Fruit fly (Drosophila melanogaster): ENCODE results near the gene CG13725.

The CG13725 gene

DNA sequence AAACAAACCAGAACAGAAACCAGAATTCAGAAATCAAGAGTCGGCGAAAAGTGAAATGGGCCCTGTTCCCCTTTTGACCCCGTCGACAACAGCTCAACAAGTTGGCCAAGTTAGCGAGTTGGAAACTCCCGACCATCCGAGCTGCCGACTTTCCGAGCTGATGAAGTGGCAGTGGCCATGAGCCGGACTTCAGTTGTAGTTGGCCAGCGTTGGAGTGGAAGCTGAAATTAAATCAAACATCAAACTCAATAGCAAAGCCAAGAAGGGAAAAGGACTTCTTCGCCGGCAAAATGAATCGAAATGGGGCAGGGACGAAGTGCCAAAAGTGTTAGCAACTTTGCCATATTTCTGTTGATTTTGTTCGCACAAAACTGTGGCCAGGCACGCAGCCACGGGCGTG lies 2.8 kb downstream of the CG13725 start, which contains the start of gene CG13724:
TSS of gene CG13724 (plus strand) at position 301 of the 400 bp plus-strand sequence.
- TF ChIP-seq CG17801 (GFP tag; optimal IDR thresholded peaks at IDR 0.05; ENCODE audit: partially characterized antibody) = no peak

DNA sequence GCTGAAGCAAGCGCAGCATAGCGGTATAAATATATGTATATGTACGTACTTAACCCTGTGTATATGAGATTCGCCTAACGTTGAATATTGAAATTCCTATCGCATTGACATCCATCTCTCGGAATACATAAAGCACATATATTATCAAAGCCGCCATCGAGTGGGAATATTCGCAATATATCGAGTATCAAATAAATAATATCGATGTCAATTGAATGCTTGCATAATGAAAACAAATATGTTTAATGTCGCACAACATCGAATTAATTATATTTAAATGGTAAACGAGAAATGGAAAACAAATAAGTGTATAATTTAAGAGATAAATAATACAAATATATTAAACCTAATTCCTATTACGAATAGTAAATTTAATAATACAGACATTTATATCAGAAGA lies 4.6 kb downstream of the CG13725 start, which contains the start of gene ND-24L:
TSS of gene ND-24L (minus strand) at position 101 of the 400 bp plus-strand sequence.
- TF ChIP-seq CG17801 (GFP tag; optimal IDR thresholded peaks at IDR 0.05; ENCODE audit: partially characterized antibody) = no peak

DNA sequence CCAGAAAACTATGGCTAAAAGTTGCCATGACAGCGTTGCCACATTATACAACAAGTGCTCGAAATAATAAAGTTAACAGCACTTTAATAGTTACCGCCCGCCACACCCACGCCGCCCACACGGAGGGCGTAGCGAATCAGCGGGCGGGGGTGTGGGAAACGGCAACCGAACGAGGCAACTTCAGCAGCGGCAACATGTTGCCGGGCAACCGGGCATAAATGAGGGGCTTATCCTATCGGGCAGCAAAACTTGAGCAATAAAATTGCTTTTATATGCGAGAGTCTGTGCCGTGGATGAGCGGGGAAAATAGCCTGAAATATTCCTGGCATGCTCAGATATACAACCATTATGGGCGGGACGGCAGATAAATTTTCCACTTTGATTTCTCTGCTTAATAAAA lies 9.1 kb downstream of the CG13725 start:
- no peak for TF ChIP-seq CG17801 (GFP tag; optimal IDR thresholded peaks at IDR 0.05; ENCODE audit: partially characterized antibody)

DNA sequence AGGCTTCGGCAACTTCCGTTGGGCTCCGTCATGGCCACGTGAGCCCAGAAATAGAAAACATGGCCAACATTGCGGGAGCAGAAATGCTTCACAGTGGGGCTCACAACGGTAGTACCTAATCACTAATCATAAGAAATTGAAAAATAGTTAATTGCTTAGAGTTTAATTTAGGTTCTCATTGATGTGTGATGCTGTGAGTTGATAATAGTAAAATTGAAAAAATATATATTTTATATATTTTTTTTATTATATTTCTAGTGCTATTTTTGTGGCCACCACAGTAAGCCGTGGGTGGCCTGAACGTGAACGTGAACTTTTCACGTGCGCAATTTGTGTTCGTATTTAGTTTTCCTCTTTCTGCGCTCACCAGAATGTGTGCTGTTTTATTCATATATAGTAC lies 14.8 kb downstream of the CG13725 start:
- no peak for TF ChIP-seq CG17801 (GFP tag; optimal IDR thresholded peaks at IDR 0.05; ENCODE audit: partially characterized antibody)

DNA sequence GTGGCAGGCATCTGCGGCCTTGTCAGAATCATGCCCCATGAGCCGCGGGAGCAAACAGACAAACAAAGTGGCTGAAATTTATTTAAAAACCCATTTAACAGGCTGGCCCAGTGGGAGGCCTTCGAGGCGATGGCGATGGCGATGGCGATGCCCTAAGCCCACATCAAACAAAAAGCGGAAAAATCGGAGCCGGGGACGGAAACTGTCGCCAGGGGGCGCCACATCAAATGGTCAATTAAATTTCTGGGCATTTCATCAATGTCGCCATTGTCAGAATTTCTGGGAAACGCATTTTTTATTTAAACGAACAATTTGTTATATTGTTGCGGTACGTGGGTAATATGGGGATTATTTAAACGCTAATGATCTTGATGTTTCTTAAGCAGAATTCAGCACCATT lies 33.1 kb downstream of the CG13725 start:
- no peak for TF ChIP-seq CG17801 (GFP tag; optimal IDR thresholded peaks at IDR 0.05; ENCODE audit: partially characterized antibody)

Data from ovary, adult (tissue).